ENCODE assay signal across 3 worm cellular contexts in the genomic region with DNA sequence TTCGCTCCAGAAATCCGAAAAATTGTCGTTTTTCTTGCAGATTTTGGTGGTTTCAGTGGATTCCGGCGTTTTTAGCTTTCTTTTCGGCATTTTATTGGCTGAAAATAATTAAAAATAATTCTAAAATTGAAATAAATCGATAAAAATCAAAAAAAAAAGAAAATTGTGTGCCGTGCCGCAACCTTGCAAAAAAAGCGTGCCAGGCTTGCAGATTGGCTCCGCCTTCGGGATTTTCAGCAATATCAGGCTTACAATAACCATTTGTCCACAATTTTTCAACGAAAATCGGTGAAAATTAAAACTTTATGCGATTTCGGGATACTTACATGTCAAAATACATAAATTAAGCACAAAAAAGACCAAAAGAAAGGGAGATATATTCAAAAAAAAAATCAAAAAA.
TF ChIP-seq lines count a peak whose summit lies in the region.

A gene (minus strand): TSS at position 98 of the 400 bp plus-strand sequence.

TF ChIP-seq in whole organism, L1 larva, 84 proteins besides CTCF, POLR2A, EP300 and RAD21:
- TF ChIP-seq efl-1 (optimal IDR thresholded peaks at IDR 0.05; lab: Kevin White, UChicago) (peak; percentile 29 to 58), efl-1 (GFP tag; optimal IDR thresholded peaks at IDR 0.05 in 1 of 2; lab: Kevin White, UChicago) (peak; percentile 10 to 87), nhr-85 (tag; lab: Kevin White, UChicago) (peak; percentile 73), ceh-8 (GFP tag; optimal IDR thresholded peaks at IDR 0.05; lab: Kevin White, UChicago) (no peak), nhr-47 (tag; optimal IDR thresholded peaks at IDR 0.05; lab: Kevin White, UChicago) (no peak), dpl-1 (GFP tag; optimal IDR thresholded peaks at IDR 0.05; lab: Kevin White, UChicago) (peak in 1 of 3 experiments; percentile 22)

TF ChIP-seq in whole organism, L4 larva, 104 proteins besides CTCF, POLR2A, EP300 and RAD21:
- no peak for TF ChIP-seq ceh-20 (GFP tag; IDR thresholded peaks at IDR 0.05; lab: Robert Waterston, UW)
- no peak for TF ChIP-seq pha-4 (GFP tag; IDR thresholded peaks at IDR 0.05; lab: Robert Waterston, UW)
- TF ChIP-seq pha-4 (tag; optimal IDR thresholded peaks at IDR 0.05; lab: Kevin White, UChicago): no peak
- TF ChIP-seq duxl-1 (tag; optimal IDR thresholded peaks at IDR 0.05; lab: Kevin White, UChicago; ENCODE audit: poor library complexity): no peak
- TF ChIP-seq mxl-2 (GFP tag; conservative IDR thresholded peaks at IDR 0.05; lab: Robert Waterston, UW): no peak
- peak; percentile 57 for TF ChIP-seq mes-2 (tag; optimal IDR thresholded peaks at IDR 0.05; lab: Kevin White, UChicago; ENCODE audit: poor library complexity, severe bottlenecking)
- TF ChIP-seq lin-38 (GFP tag; IDR thresholded peaks at IDR 0.05; lab: Robert Waterston, UW): peak; percentile 68
- TF ChIP-seq lim-7 (GFP tag; IDR thresholded peaks at IDR 0.05; lab: Robert Waterston, UW): no peak
- TF ChIP-seq daf-16 (GFP tag; optimal IDR thresholded peaks at IDR 0.05; lab: Kevin White, UChicago): no peak
- TF ChIP-seq daf-16 (tag; optimal IDR thresholded peaks at IDR 0.05; lab: Kevin White, UChicago): peak; percentile 11
- no peak for TF ChIP-seq lin-39 (tag; optimal IDR thresholded peaks at IDR 0.05; lab: Kevin White, UChicago)
- TF ChIP-seq ama-1 (optimal IDR thresholded peaks at IDR 0.05; lab: Kevin White, UChicago): peak; percentile 4
TF ChIP-seq in whole organism, L4 larva: peak in this region for 4.

TF ChIP-seq in whole organism, young adult, 124 proteins besides CTCF, POLR2A, EP300 and RAD21:
- TF ChIP-seq Y79H2A.3 (GFP tag; conservative IDR thresholded peaks at IDR 0.05; lab: Robert Waterston, UW): no peak
- TF ChIP-seq rcor-1 (GFP tag; IDR thresholded peaks at IDR 0.05; lab: Robert Waterston, UW): 0 out of 2 replicates have a peak, but pooled peaks have one; percentile 18
- no peak for TF ChIP-seq egl-44 (GFP tag; IDR thresholded peaks at IDR 0.05; lab: Robert Waterston, UW)
- TF ChIP-seq ceh-91 (GFP tag; IDR thresholded peaks at IDR 0.05; lab: Robert Waterston, UW): no peak
- no peak for TF ChIP-seq ceh-27 (GFP tag; optimal IDR thresholded peaks at IDR 0.05; lab: Kevin White, UChicago)
- peak; percentile 18 for TF ChIP-seq lsl-1 (GFP tag; optimal IDR thresholded peaks at IDR 0.05; lab: Kevin White, UChicago)
- TF ChIP-seq bed-1 (GFP tag; IDR thresholded peaks at IDR 0.05; lab: Robert Waterston, UW): no peak
- TF ChIP-seq D2030.7 (GFP tag; IDR thresholded peaks at IDR 0.05; lab: Robert Waterston, UW): peak; percentile 42; the same call in 1 of the 2 replicates
- no peak for TF ChIP-seq B0336.3 (GFP tag; IDR thresholded peaks at IDR 0.05; lab: Robert Waterston, UW)
- no peak for TF ChIP-seq ccch-3 (GFP tag; optimal IDR thresholded peaks at IDR 0.05; lab: Kevin White, UChicago)
- no peak for TF ChIP-seq dpl-1 (GFP tag; optimal IDR thresholded peaks at IDR 0.05; lab: Kevin White, UChicago)
- TF ChIP-seq attf-5 (GFP tag; optimal IDR thresholded peaks at IDR 0.05; lab: Kevin White, UChicago): no peak
- TF ChIP-seq cebp-2 (GFP tag; IDR thresholded peaks at IDR 0.05; lab: Robert Waterston, UW): no peak
- TF ChIP-seq hrde-1 (tag; optimal IDR thresholded peaks at IDR 0.05; lab: Kevin White, UChicago; ENCODE audit: borderline replicate concordance): no peak
- TF ChIP-seq Y53F4B.3 (GFP tag; IDR thresholded peaks at IDR 0.05; lab: Robert Waterston, UW): no peak
- no peak for TF ChIP-seq T07F8.4 (tag; optimal IDR thresholded peaks at IDR 0.05; lab: Kevin White, UChicago)
- TF ChIP-seq F37B4.10 (GFP tag; IDR thresholded peaks at IDR 0.05; lab: Robert Waterston, UW): no peak
- peak; percentile 22 for TF ChIP-seq tbp1 (GFP tag; optimal IDR thresholded peaks at IDR 0.05; lab: Kevin White, UChicago)
- no peak for TF ChIP-seq tlf-1 (GFP tag; optimal IDR thresholded peaks at IDR 0.05; lab: Kevin White, UChicago)
- peak; percentile 13; the same call in 1 of the 2 replicates for TF ChIP-seq hmg-1.2 (GFP tag; IDR thresholded peaks at IDR 0.05; lab: Robert Waterston, UW)
- no peak for TF ChIP-seq unc-130 (GFP tag; optimal IDR thresholded peaks at IDR 0.05; lab: Kevin White, UChicago)
- TF ChIP-seq rec-8 (tag; optimal IDR thresholded peaks at IDR 0.05; lab: Kevin White, UChicago): peak in 1 of 2 experiments; percentile 1
- TF ChIP-seq zim-3 (tag; optimal IDR thresholded peaks at IDR 0.05; lab: Kevin White, UChicago): no peak
- no peak for TF ChIP-seq hmg-20 (GFP tag; IDR thresholded peaks at IDR 0.05; lab: Robert Waterston, UW)
- peak; percentile 79 for TF ChIP-seq snpc-3.4 (tag; optimal IDR thresholded peaks at IDR 0.05; lab: Kevin White, UChicago)
- no peak for TF ChIP-seq cebp-1 (GFP tag; IDR thresholded peaks at IDR 0.05; lab: Robert Waterston, UW)
- peak; percentile 44 for TF ChIP-seq cebp-1 (tag; optimal IDR thresholded peaks at IDR 0.05; lab: Kevin White, UChicago)
- no peak for TF ChIP-seq B0035.1 (tag; optimal IDR thresholded peaks at IDR 0.05; lab: Kevin White, UChicago)
- TF ChIP-seq ceh-40 (GFP tag; IDR thresholded peaks at IDR 0.05; lab: Robert Waterston, UW): no peak
- TF ChIP-seq hlh-26 (GFP tag; conservative IDR thresholded peaks at IDR 0.05; lab: Robert Waterston, UW): no peak
- TF ChIP-seq pbrm-1 (GFP tag; IDR thresholded peaks at IDR 0.05; lab: Robert Waterston, UW): no peak
- TF ChIP-seq tbx-9 (tag; optimal IDR thresholded peaks at IDR 0.05; lab: Kevin White, UChicago; ENCODE audit: borderline replicate concordance): no peak
- TF ChIP-seq ceh-100 (GFP tag; IDR thresholded peaks at IDR 0.05; lab: Robert Waterston, UW): no peak
- no peak for TF ChIP-seq aptf-2 (GFP tag; conservative IDR thresholded peaks at IDR 0.05; lab: Robert Waterston, UW)
- peak; percentile 26 for TF ChIP-seq him-1 (tag; optimal IDR thresholded peaks at IDR 0.05; lab: Kevin White, UChicago)
- peak; percentile 58 for TF ChIP-seq madf-6 (GFP tag; IDR thresholded peaks at IDR 0.05; lab: Robert Waterston, UW)
- peak; percentile 15 for TF ChIP-seq F49E8.2 (tag; optimal IDR thresholded peaks at IDR 0.05; lab: Kevin White, UChicago; ENCODE audit: insufficient read depth)
- TF ChIP-seq K11D2.4 (GFP tag; IDR thresholded peaks at IDR 0.05; lab: Robert Waterston, UW): no peak
- no peak for TF ChIP-seq nhr-90 (tag; optimal IDR thresholded peaks at IDR 0.05; lab: Kevin White, UChicago)
- TF ChIP-seq mcd-1 (GFP tag; IDR thresholded peaks at IDR 0.05; lab: Robert Waterston, UW): peak; percentile 69
- TF ChIP-seq snpc-4 (GFP tag; optimal IDR thresholded peaks at IDR 0.05; lab: Kevin White, UChicago): peak; percentile 27
- TF ChIP-seq snpc-4 (tag; optimal IDR thresholded peaks at IDR 0.05; lab: Kevin White, UChicago): peak in 1 of 4 experiments; percentile 9
- no peak for TF ChIP-seq dpff-1 (tag; optimal IDR thresholded peaks at IDR 0.05; lab: Kevin White, UChicago)
- no peak for TF ChIP-seq ama-1 (optimal IDR thresholded peaks at IDR 0.05; lab: Kevin White, UChicago)
- TF ChIP-seq ama-1 (GFP tag; optimal IDR thresholded peaks at IDR 0.05; lab: Kevin White, UChicago): no peak
- peak; percentile 4 for TF ChIP-seq F23B12.7 (tag; optimal IDR thresholded peaks at IDR 0.05; lab: Kevin White, UChicago; ENCODE audit: insufficient read depth)
- TF ChIP-seq ztf-28 (GFP tag; IDR thresholded peaks at IDR 0.05; lab: Robert Waterston, UW): 0 out of 2 replicates have a peak, but pooled peaks have one; percentile 19
- TF ChIP-seq rpc-1 (optimal IDR thresholded peaks at IDR 0.05; lab: Kevin White, UChicago): peak; percentile 2
- no peak for TF ChIP-seq rpc-1 (tag; optimal IDR thresholded peaks at IDR 0.05; lab: Kevin White, UChicago)
- no peak for TF ChIP-seq nhr-120 (GFP tag; IDR thresholded peaks at IDR 0.05; lab: Robert Waterston, UW)
- no peak for TF ChIP-seq fkh-3 (tag; optimal IDR thresholded peaks at IDR 0.05; lab: Kevin White, UChicago)
- TF ChIP-seq ztf-22 (GFP tag; optimal IDR thresholded peaks at IDR 0.05; lab: Kevin White, UChicago): no peak
- TF ChIP-seq Y53G8AR.9 (GFP tag; conservative IDR thresholded peaks at IDR 0.05; lab: Robert Waterston, UW): 0 out of 2 replicates have a peak, but pooled peaks have one; percentile 54
- TF ChIP-seq F22D6.2 (tag; optimal IDR thresholded peaks at IDR 0.05; lab: Kevin White, UChicago): no peak
- TF ChIP-seq snpc-1.1 (tag; optimal IDR thresholded peaks at IDR 0.05; lab: Kevin White, UChicago; ENCODE audit: insufficient read depth): peak; percentile 42
- TF ChIP-seq K12H6.12 (tag; optimal IDR thresholded peaks at IDR 0.05; lab: Kevin White, UChicago): no peak
- peak; percentile 62 for TF ChIP-seq lin-54 (GFP tag; optimal IDR thresholded peaks at IDR 0.05; lab: Kevin White, UChicago)
- peak in 1 of 3 experiments; percentile 17 for TF ChIP-seq lin-35 (GFP tag; optimal IDR thresholded peaks at IDR 0.05; lab: Kevin White, UChicago)
- peak; percentile 40 for TF ChIP-seq snpc-1.3 (tag; optimal IDR thresholded peaks at IDR 0.05; lab: Kevin White, UChicago; ENCODE audit: insufficient read depth)
